Worm (Caenorhabditis elegans) whole organism, L4 larva: ENCODE data around the gene cpn-2.

Experiments
- dmd-9 ChIP-seq: fragments of 200-800 bp; sonication (Bioruptor generic); IDR thresholded peaks from 2 replicates; pipeline ENCODE4 v1.3.6; 2022; ENCODE audit warnings: missing genetic modification reagents, missing genetic modification characterization, missing compliant biosample characterization
- fkh-10 ChIP-seq: fragments of 150-350 bp; optimal IDR thresholded peaks from 2 replicates; lab custom pipeline; 2014; ENCODE audit warnings: missing biosample characterization, missing genetic modification reagents, missing genetic modification characterization

DNA sequence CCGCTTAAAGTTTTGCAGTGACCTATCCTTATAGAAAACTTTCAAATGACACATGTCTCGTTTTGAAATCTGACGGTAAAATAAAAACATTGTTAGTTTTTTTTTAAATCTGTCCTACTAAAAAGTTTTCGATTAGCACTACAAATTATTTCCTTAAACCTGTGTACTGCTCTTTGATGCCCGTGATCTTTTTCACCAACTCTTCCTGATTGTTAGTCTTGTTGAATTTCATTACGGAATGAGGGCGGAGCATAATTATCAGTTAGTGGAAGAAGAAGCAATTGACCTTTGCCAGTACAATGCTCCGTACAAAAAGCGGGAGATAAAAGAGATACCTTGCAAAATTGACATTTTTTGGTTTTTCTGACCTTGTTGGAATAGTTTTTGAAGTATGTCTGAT lies 30.4 kb upstream of the cpn-2 start, which contains the start of gene K01A2.4:
- TF ChIP-seq fkh-10 (GFP tag; lab: Kevin White, UChicago) (no peak), dmd-9 (GFP tag; lab: Robert Waterston, UW) (no peak)
